Fruit fly (Drosophila melanogaster): ENCODE results near the gene ND-B8.
A peak's percentile ranks its signal among the peaks of the same experiment; 100 is the strongest.

Gene ND-B8

DNA sequence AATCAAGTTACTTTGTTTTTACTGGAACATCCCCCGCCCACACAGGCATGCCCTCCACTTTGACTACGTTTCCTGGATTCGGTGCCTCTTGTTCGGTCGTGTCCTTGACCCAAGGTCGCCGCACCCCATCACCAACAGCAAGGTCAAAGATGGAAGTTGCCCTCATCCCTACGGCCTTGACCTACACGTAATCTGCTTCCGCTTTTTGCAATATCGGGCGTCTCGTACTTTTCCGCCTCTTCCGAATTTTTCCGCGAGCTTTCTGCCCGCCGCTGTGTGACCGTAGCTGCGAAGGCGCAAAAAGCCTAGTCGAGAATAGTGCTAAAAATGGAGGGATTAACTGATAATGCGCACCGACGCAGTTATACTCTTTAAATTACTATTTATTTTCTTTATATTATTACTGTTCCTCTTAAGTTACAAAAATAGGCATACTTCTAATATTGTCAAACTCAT lies 2.1 kb downstream of the ND-B8 start, which contains the start of gene Gs1l (continued):
- TF ChIP-seq Blimp-1 (GFP tag; optimal IDR thresholded peaks at IDR 0.05) (no peak), CG3919 (GFP tag; optimal IDR thresholded peaks at IDR 0.05) (no peak), Sox14 (GFP tag; optimal IDR thresholded peaks at IDR 0.05) (peak; percentile 28), ss (GFP tag; optimal IDR thresholded peaks at IDR 0.05) (peak; percentile 16 to 37)

DNA sequence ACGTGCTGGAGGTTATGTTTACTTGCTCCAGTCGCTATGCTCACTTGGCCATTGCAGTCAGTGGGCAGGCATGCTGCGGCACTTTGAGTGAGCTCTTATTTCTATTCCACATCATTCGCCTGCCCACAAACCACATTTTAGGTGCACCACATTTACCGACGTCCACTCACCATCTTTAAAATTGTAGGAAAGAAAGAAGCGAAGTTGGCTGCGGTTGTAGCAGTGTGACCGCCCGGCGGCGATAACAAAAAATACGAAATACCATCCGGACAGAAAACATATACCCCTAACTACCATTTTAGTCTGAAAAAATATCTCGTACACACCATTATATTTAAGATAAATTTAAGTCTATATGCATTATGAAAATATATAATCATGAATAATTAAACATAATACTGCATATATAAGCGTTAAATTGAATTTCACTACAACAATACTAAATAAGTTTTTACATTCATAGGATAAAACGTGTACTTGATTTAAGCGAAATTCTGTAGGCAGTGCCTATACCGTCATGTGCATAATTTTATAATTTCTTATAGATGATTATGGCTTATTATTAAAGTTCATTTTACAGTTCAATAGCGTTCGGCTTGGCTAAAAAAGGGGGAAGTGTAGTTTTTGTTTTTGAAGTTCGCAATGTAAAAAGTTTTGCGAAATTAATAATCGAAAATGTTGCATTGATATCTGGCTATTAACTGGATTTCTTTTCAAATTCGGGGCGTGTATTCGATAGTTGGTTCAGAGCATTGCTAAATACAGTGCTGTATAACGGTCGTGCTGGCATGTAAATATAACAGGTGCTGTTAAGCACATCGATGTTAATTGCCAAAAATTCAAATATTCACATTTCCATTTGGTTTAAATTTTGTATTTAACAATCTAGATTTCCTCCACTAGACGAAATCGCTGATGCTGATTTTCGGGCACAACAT lies 4.0 kb downstream of the ND-B8 start, which contains the start of gene RpL27A:
Gene RpL27A, minus strand, starts transcription at position 246 of the 938 bp plus-strand sequence.
- TF ChIP-seq CG11762 (GFP tag; optimal IDR thresholded peaks at IDR 0.05; ENCODE audit: insufficient read depth), result no peak
- peak; percentile 68 for TF ChIP-seq dac (GFP tag; optimal IDR thresholded peaks at IDR 0.05)
- peak; percentile 71 for TF ChIP-seq vri (GFP tag; optimal IDR thresholded peaks at IDR 0.05)
- peak; percentile 50 for TF ChIP-seq CG1621 (tag; optimal IDR thresholded peaks at IDR 0.05)
- peak; percentile 79 for TF ChIP-seq esn (GFP tag; optimal IDR thresholded peaks at IDR 0.05)
- TF ChIP-seq salr (GFP tag; optimal IDR thresholded peaks at IDR 0.05), result peak in 1 of 2 experiments; percentile 78
- peak; percentile 80 for TF ChIP-seq Eip78C (GFP tag)
- peak; percentile 78 for TF ChIP-seq net (GFP tag; optimal IDR thresholded peaks at IDR 0.05)
- peak; percentile 19 for TF ChIP-seq Ets96B (tag; optimal IDR thresholded peaks at IDR 0.05)
- TF ChIP-seq svp (GFP tag), result peak; percentile 85
- TF ChIP-seq CG6808 (GFP tag; optimal IDR thresholded peaks at IDR 0.05), result peak; percentile 65
- no peak for TF ChIP-seq Gug (GFP tag; IDR thresholded peaks at IDR 0.05)
- peak; percentile 72 for TF ChIP-seq lz (GFP tag; optimal IDR thresholded peaks at IDR 0.05)
- TF ChIP-seq ss (GFP tag; optimal IDR thresholded peaks at IDR 0.05), result peak; percentile 70 to 75
- TF ChIP-seq topi (GFP tag; optimal IDR thresholded peaks at IDR 0.05), result peak; percentile 58
- TF ChIP-seq Met (GFP tag; optimal IDR thresholded peaks at IDR 0.05), result peak; percentile 80
- TF ChIP-seq Sox15 (GFP tag; optimal IDR thresholded peaks at IDR 0.05), result peak; percentile 21
- TF ChIP-seq CG3919 (GFP tag; optimal IDR thresholded peaks at IDR 0.05), result peak; percentile 86
- TF ChIP-seq acj6 (GFP tag; optimal IDR thresholded peaks at IDR 0.05), result peak; percentile 61
- TF ChIP-seq cyc (GFP tag; optimal IDR thresholded peaks at IDR 0.05), result peak; percentile 70
- TF ChIP-seq CG10631 (GFP tag; optimal IDR thresholded peaks at IDR 0.05), result peak; percentile 64
- peak; percentile 57 for TF ChIP-seq pdm3 (GFP tag; optimal IDR thresholded peaks at IDR 0.05)
- no peak for TF ChIP-seq Eip93F (GFP tag; optimal IDR thresholded peaks at IDR 0.05)
- TF ChIP-seq dsx (GFP tag; optimal IDR thresholded peaks at IDR 0.05; ENCODE audit: poor library complexity, severe bottlenecking), result peak; percentile 43
- peak; percentile 49 for TF ChIP-seq fkh (GFP tag; optimal IDR thresholded peaks at IDR 0.05)
- peak; percentile 61; the same call in 2 of the 3 replicates for TF ChIP-seq CG8119 (GFP tag; IDR thresholded peaks at IDR 0.05)
- peak; percentile 60 for TF ChIP-seq Smox (GFP tag; optimal IDR thresholded peaks at IDR 0.05)
- peak; percentile 69 for TF ChIP-seq achi (GFP tag; optimal IDR thresholded peaks at IDR 0.05)
- no peak for TF ChIP-seq CG16779 (tag; optimal IDR thresholded peaks at IDR 0.05)
- TF ChIP-seq Blimp-1 (GFP tag; optimal IDR thresholded peaks at IDR 0.05), result peak; percentile 45
- TF ChIP-seq CG8319 (GFP tag; optimal IDR thresholded peaks at IDR 0.05), result no peak
- TF ChIP-seq CG7368 (GFP tag; optimal IDR thresholded peaks at IDR 0.05), result peak; percentile 48
- TF ChIP-seq CG31627 (GFP tag; optimal IDR thresholded peaks at IDR 0.05), result peak; percentile 57
- peak; percentile 43 for TF ChIP-seq CG3032 (tag; optimal IDR thresholded peaks at IDR 0.05)
- no peak for TF ChIP-seq CG11902 (GFP tag; optimal IDR thresholded peaks at IDR 0.05)
- TF ChIP-seq spab (GFP tag; optimal IDR thresholded peaks at IDR 0.05), result no peak
- peak; percentile 83 for TF ChIP-seq eg (GFP tag; IDR thresholded peaks at IDR 0.05)
- peak; percentile 65 for TF ChIP-seq Hr4 (GFP tag; optimal IDR thresholded peaks at IDR 0.05)
- peak; percentile 90 for TF ChIP-seq CG6854 (GFP tag; optimal IDR thresholded peaks at IDR 0.05)
- TF ChIP-seq Eip75B (GFP tag; optimal IDR thresholded peaks at IDR 0.05), result peak; percentile 67
- peak; percentile 9 for TF ChIP-seq Lpt (GFP tag; optimal IDR thresholded peaks at IDR 0.05)
- peak; percentile 37 for TF ChIP-seq fd59A (GFP tag; optimal IDR thresholded peaks at IDR 0.05)
- no peak for TF ChIP-seq CG4318 (GFP tag; optimal IDR thresholded peaks at IDR 0.05)
- peak; percentile 60 for TF ChIP-seq CG32006 (GFP tag; optimal IDR thresholded peaks at IDR 0.05)
- peak; percentile 72 for TF ChIP-seq CG34406 (GFP tag; optimal IDR thresholded peaks at IDR 0.05)
